Fruit fly (Drosophila melanogaster) whole organism, adult: ENCODE measurements around the gene CG16815.

ENCODE experiments used
- CG11617 ChIP-seq: fragments of 200-800 bp; sonication (Bioruptor generic); optimal IDR thresholded peaks from 2 replicates; lab custom pipeline; 2017; ENCODE audit warnings: mild to moderate bottlenecking, missing biosample characterization, missing genetic modification reagents, missing genetic modification characterization
- CG12768 ChIP-seq: fragments of 200-800 bp; sonication (Bioruptor generic); optimal IDR thresholded peaks from 2 replicates; lab custom pipeline; 2017; ENCODE audit warnings: missing biosample characterization, missing genetic modification characterization, mild to moderate bottlenecking, moderate library complexity, missing genetic modification reagents
- CG14711 ChIP-seq: fragments of 200-800 bp; sonication (Bioruptor generic); optimal IDR thresholded peaks from 2 replicates; lab custom pipeline; 2018; ENCODE audit warnings: missing biosample characterization, mild to moderate bottlenecking, missing genetic modification characterization, moderate library complexity
- CG1620 ChIP-seq: fragments of 200-800 bp; sonication (Bioruptor generic); optimal IDR thresholded peaks from 2 replicates; lab custom pipeline; 2016; ENCODE audit warnings: missing biosample characterization, missing genetic modification characterization
- CG33017 ChIP-seq: fragments of 200-800 bp; sonication (Bioruptor generic); optimal IDR thresholded peaks from 2 replicates; lab custom pipeline; 2018; ENCODE audit warnings: missing biosample characterization, mild to moderate bottlenecking, missing genetic modification characterization, moderate library complexity
- CG5204 ChIP-seq: fragments of 200-800 bp; sonication (Bioruptor generic); optimal IDR thresholded peaks from 2 replicates; lab custom pipeline; 2016; ENCODE audit warnings: missing biosample characterization, missing genetic modification characterization
- CG7045 ChIP-seq: fragments of 200-800 bp; sonication (Bioruptor generic); optimal IDR thresholded peaks from 2 replicates; lab custom pipeline; 2017; ENCODE audit warnings: missing biosample characterization, mild to moderate bottlenecking, missing genetic modification characterization
- CG7101 ChIP-seq: fragments of 200-800 bp; sonication (Bioruptor generic); optimal IDR thresholded peaks from 2 replicates; lab custom pipeline; 2018; ENCODE audit warnings: missing biosample characterization, mild to moderate bottlenecking, missing genetic modification characterization, moderate library complexity
- Clk ChIP-seq: fragments of 200-800 bp; sonication (Bioruptor generic); optimal IDR thresholded peaks from 2 replicates; lab custom pipeline; 2017; ENCODE audit warnings: missing biosample characterization, missing genetic modification characterization
- Crg-1 ChIP-seq: fragments of 200-800 bp; sonication (Bioruptor generic); optimal IDR thresholded peaks from 2 replicates; lab custom pipeline; 2016; ENCODE audit warnings: missing biosample characterization, missing genetic modification characterization
- Hr96 ChIP-seq: fragments of 200-800 bp; sonication (Bioruptor generic); optimal IDR thresholded peaks from 2 replicates; lab custom pipeline; 2016; ENCODE audit warnings: missing biosample characterization, missing genetic modification characterization
- Mnt ChIP-seq: fragments of 200-800 bp; sonication (Bioruptor generic); optimal IDR thresholded peaks from 2 replicates; lab custom pipeline; 2016; ENCODE audit warnings: missing biosample characterization, mild to moderate bottlenecking, missing genetic modification characterization
- bab1 ChIP-seq: fragments of 200-800 bp; sonication (Bioruptor generic); optimal IDR thresholded peaks from 3 replicates; lab custom pipeline; 2019; ENCODE audit warnings: missing biosample characterization, mild to moderate bottlenecking, missing genetic modification characterization, moderate library complexity
- cic ChIP-seq: fragments of 200-800 bp; sonication (Bioruptor generic); optimal IDR thresholded peaks from 2 replicates; lab custom pipeline; 2017; ENCODE audit warnings: missing biosample characterization, mild to moderate bottlenecking, missing genetic modification characterization, moderate library complexity
- cnc ChIP-seq, 2 experiments: fragments of >200 bp; optimal IDR thresholded peaks; 2 replicates each; lab custom pipeline; 2017
- kay ChIP-seq: fragments of 200-800 bp; sonication (Bioruptor generic); peaks from one replicate; lab custom pipeline; 2016; ENCODE audit warnings: missing biosample characterization, missing genetic modification characterization, borderline replicate concordance
- ovo ChIP-seq: fragments of 200-800 bp; sonication (Bioruptor generic); optimal IDR thresholded peaks from 2 replicates; lab custom pipeline; 2016; ENCODE audit warnings: missing biosample characterization, missing genetic modification characterization
- pad ChIP-seq: fragments of 200-800 bp; sonication (Bioruptor generic); optimal IDR thresholded peaks from 3 replicates; lab custom pipeline; 2017; ENCODE audit warnings: missing biosample characterization, missing genetic modification characterization, mild to moderate bottlenecking, moderate library complexity, missing genetic modification reagents
- tj ChIP-seq: fragments of 200-800 bp; sonication (Bioruptor generic); optimal IDR thresholded peaks from 3 replicates; lab custom pipeline; 2017; ENCODE audit warnings: missing biosample characterization, mild to moderate bottlenecking, missing genetic modification characterization, moderate library complexity
- toe ChIP-seq: fragments of 200-800 bp; sonication (Bioruptor generic); optimal IDR thresholded peaks from 2 replicates; lab custom pipeline; 2016; ENCODE audit warnings: missing biosample characterization, missing genetic modification characterization

Gene CG16815

DNA sequence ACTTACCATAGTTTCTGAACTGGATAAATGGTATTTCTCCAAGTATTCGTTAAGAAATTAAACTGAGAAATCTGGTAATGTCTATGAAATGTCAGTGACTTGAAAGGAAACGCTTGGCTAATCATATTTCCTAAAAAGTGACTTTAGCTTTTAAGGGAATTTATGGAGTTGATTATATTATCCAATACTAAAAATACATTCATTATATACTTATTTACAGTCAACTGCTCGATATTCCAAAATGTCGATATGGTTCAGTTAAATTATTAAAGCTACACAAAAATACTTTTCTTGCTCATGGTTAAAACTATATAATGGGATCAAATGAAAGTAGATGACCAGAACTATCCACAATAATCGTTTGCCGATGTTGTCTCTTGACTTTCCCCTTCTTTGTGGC is 36.1 kb downstream of the CG16815 start, which contains the start of gene CG31848:
CG31848 (minus strand) TSS at position 101 of the 400 bp plus-strand sequence.
- TF ChIP-seq CG12768 (GFP tag; lab: Kevin White, UChicago), result no peak
- TF ChIP-seq cnc (optimal IDR thresholded peaks at IDR 0.05; lab: Kevin White, UChicago), result no peak
- TF ChIP-seq Crg-1, result no peak

DNA sequence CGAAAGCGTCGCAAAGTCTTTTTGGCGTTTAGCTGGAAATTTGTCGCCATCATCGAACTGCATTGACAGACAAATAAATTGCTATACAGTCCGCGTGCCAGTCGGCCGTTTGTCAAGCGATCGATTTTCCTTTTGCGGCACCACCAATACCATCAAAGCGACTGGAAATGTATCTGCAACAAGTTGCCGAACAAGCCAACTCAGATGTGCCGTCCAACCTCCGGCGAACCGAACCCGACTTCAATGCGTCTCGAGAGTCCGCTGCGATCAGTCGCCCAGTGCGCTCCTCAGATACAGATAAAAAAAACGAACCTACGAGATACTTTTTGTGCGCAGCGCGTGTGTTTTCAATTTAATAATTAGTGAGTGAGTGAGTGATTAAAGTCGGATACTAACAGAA is 37.0 kb downstream of the CG16815 start:
- TF ChIP-seq Mnt (GFP tag; lab: Kevin White, UChicago) (no peak), CG5204 (no peak), kay (no peak), ovo (GFP tag; lab: Kevin White, UChicago) (no peak), cic (GFP tag; lab: Kevin White, UChicago) (no peak), Crg-1 (no peak), tj (GFP tag; lab: Kevin White, UChicago) (no peak), Clk (GFP tag; lab: Kevin White, UChicago) (no peak), CG7101 (tag; lab: Kevin White, UChicago) (no peak), CG7045 (no peak), CG14711 (tag; lab: Kevin White, UChicago) (no peak), CG12768 (GFP tag; lab: Kevin White, UChicago) (no peak), cnc (optimal IDR thresholded peaks at IDR 0.05; lab: Kevin White, UChicago) (no peak), CG33017 (tag; lab: Kevin White, UChicago) (no peak), bab1 (GFP tag; lab: Kevin White, UChicago) (no peak), CG1620 (no peak), CG11617 (GFP tag; lab: Kevin White, UChicago) (no peak), Hr96 (GFP tag; lab: Kevin White, UChicago) (no peak), pad (GFP tag; lab: Kevin White, UChicago) (no peak)

DNA sequence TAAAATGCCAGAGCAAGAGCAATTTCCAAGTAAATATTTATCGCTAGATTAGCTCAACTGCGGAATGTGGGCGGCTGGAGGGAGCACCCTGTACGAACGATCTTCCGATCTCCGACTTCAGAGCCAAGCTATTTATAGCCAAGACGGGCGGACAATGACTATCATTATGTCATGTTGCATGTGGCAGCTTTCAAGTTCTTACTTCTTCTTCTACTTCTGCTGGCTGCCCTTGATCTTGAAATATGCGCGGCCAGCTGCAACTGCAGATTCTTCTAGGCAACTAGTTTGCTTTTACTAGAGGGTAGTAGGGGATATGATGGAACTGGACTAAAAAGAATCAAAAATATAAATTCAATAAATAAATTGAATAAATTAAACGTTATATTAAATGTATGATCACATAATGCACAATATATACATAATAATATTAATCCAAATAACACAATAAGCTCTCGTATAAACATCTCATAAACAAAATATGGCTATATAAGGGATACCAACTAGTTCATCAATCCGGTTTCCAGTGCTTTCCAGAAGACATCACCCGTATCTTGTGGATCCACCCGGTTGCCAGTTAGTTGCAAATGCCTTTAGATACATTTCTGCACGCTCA is 38.5 kb downstream of the CG16815 start:
- TF ChIP-seq CG1620 (no peak), tj (GFP tag; lab: Kevin White, UChicago) (no peak), cic (GFP tag; lab: Kevin White, UChicago) (no peak), bab1 (GFP tag; lab: Kevin White, UChicago) (no peak), CG12768 (GFP tag; lab: Kevin White, UChicago) (no peak)

DNA sequence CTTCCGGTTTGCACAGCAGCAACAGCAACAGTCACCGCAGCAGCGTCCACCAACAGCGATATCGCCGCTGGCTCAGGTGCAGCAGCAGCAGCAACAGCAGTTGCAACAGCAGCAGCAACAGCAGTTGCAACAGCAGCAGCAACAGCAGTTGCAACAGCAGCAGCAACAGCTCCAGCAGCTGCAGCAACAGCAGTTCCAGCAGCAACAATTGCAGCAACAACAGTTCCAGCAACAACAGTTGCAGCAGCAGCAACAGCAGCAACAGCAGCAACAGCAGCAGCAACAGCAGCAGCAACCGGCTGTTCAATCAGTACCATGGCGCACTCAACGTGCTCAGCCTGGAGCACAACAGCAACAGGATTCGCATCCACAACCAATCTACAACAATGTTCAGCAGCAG is 42.9 kb downstream of the CG16815 start:
- TF ChIP-seq tj (GFP tag; lab: Kevin White, UChicago) (no peak), CG11617 (GFP tag; lab: Kevin White, UChicago) (no peak), toe (GFP tag; lab: Kevin White, UChicago) (no peak), Crg-1 (no peak), CG12768 (GFP tag; lab: Kevin White, UChicago) (no peak), Mnt (GFP tag; lab: Kevin White, UChicago) (no peak), cic (GFP tag; lab: Kevin White, UChicago) (no peak), Clk (GFP tag; lab: Kevin White, UChicago) (no peak), CG1620 (no peak)
